Worm (Caenorhabditis elegans) whole organism, L1 larva: Measurements from ENCODE around the gene W10C6.2.

Source experiments
- C34B4.2 ChIP-seq: sonication (generic microtip); optimal IDR thresholded peaks from 2 replicates; lab custom pipeline; 2017; ENCODE audit warnings: mild to moderate bottlenecking, missing genetic modification characterization, missing compliant biosample characterization
- ama-1 ChIP-seq: fragments of 150-350 bp; optimal IDR thresholded peaks from 2 replicates; lab custom pipeline; 2014
- ceh-90 ChIP-seq: sonication (generic microtip); optimal IDR thresholded peaks from 2 replicates; lab custom pipeline; 2016; ENCODE audit warnings: missing genetic modification characterization, missing compliant biosample characterization
- ces-1 ChIP-seq: fragments of 150-350 bp; optimal IDR thresholded peaks from 2 replicates; lab custom pipeline; 2014; ENCODE audit warnings: missing biosample characterization, missing genetic modification reagents, missing genetic modification characterization
- dpl-1 ChIP-seq, 3 experiments: fragments of 150-350 bp in 2 of 3; sonication (generic microtip) in 1 of 3; optimal IDR thresholded peaks; 2 replicates each; lab custom pipeline; 2014 to 2017; ENCODE audit warnings: missing biosample characterization in 3 of 3, missing genetic modification characterization in 3 of 3, missing genetic modification reagents in 3 of 3
- efl-1 ChIP-seq, 4 experiments: fragments of 150-350 bp; optimal IDR thresholded peaks in 3 of 4; peaks in 1 of 4; 1 replicate in 1 of 4; 2 replicates in 3 of 4; lab custom pipeline; 2014; ENCODE audit warnings: missing biosample characterization in 2 of 4, missing genetic modification characterization in 2 of 4, missing genetic modification reagents in 2 of 4
- egl-13 ChIP-seq: sonication (generic microtip); optimal IDR thresholded peaks from 2 replicates; lab custom pipeline; 2016; ENCODE audit warnings: missing genotype, missing genetic modification reagents, missing genetic modification characterization, missing compliant biosample characterization
- egl-27 ChIP-seq, 2 experiments: fragments of 150-350 bp in 1 of 2; sonication (generic microtip); optimal IDR thresholded peaks; 3 replicates each; lab custom pipeline; 2017 to 2018; ENCODE audit warnings: missing biosample characterization in 2 of 2, missing genetic modification characterization in 2 of 2, missing genetic modification reagents in 2 of 2
- elt-2 ChIP-seq: sonication (generic microtip); optimal IDR thresholded peaks from 2 replicates; lab custom pipeline; 2016; ENCODE audit warnings: missing genetic modification characterization, mild to moderate bottlenecking, inconsistent platforms, missing compliant biosample characterization, missing genetic modification reagents
- elt-3 ChIP-seq, 6 experiments: fragments of 150-350 bp in 1 of 6; sonication (generic microtip); optimal IDR thresholded peaks; 2 replicates each; lab custom pipeline; 2017 to 2018; ENCODE audit warnings: missing biosample characterization in 6 of 6, missing genetic modification characterization in 6 of 6, inconsistent platforms in 1 of 6
- fos-1 ChIP-seq: fragments of 150-350 bp; optimal IDR thresholded peaks from 2 replicates; lab custom pipeline; 2014; ENCODE audit warnings: missing biosample characterization, missing genetic modification characterization
- lin-14 ChIP-seq: fragments of 200-800 bp; sonication (Bioruptor generic); optimal IDR thresholded peaks from 2 replicates; lab custom pipeline; 2018; ENCODE audit warnings: mild to moderate bottlenecking, missing genetic modification characterization, moderate library complexity, missing compliant biosample characterization
- lin-15B ChIP-seq: fragments of 150-350 bp; sonication (generic microtip); optimal IDR thresholded peaks from 3 replicates; lab custom pipeline; 2014; ENCODE audit warnings: missing biosample characterization, missing genetic modification characterization
- lin-35 ChIP-seq, 2 experiments: fragments of 150-350 bp; optimal IDR thresholded peaks; 2 replicates each; lab custom pipeline; 2014; ENCODE audit warnings: missing biosample characterization in 2 of 2, missing genetic modification characterization in 2 of 2, missing genetic modification reagents in 2 of 2
- lin-39 ChIP-seq: fragments of 150-350 bp; optimal IDR thresholded peaks from 2 replicates; lab custom pipeline; 2014; ENCODE audit warnings: missing biosample characterization, missing genetic modification reagents, missing genetic modification characterization
- lir-3 ChIP-seq: sonication (generic microtip); optimal IDR thresholded peaks from 2 replicates; lab custom pipeline; 2016; ENCODE audit warnings: mild to moderate bottlenecking, missing genetic modification characterization, moderate library complexity, missing compliant biosample characterization; ENCODE audit not compliant: poor library complexity
- lsy-2 ChIP-seq, 2 experiments: fragments of 150-350 bp; optimal IDR thresholded peaks; 2 replicates each; lab custom pipeline; 2014; ENCODE audit warnings: missing biosample characterization in 2 of 2, missing genetic modification characterization in 2 of 2
- mdl-1 ChIP-seq, 2 experiments: fragments of 150-350 bp; optimal IDR thresholded peaks; 2 replicates each; lab custom pipeline; 2014 to 2017; ENCODE audit warnings: missing biosample characterization in 2 of 2, missing genetic modification characterization in 2 of 2, inconsistent platforms in 1 of 2
- nhr-12 ChIP-seq: sonication (generic microtip); optimal IDR thresholded peaks from 2 replicates; lab custom pipeline; 2017; ENCODE audit warnings: missing biosample characterization, missing genetic modification characterization
- nhr-19 ChIP-seq: fragments of 200-800 bp; sonication (Bioruptor generic); conservative IDR thresholded peaks from 2 replicates; pipeline ENCODE4 v1.3.6; 2022; ENCODE audit warnings: missing genetic modification characterization, missing compliant biosample characterization
- nhr-20 ChIP-seq: sonication (generic microtip); optimal IDR thresholded peaks from 2 replicates; lab custom pipeline; 2016; ENCODE audit warnings: mild to moderate bottlenecking, missing genetic modification characterization, missing compliant biosample characterization
- nhr-28 ChIP-seq: fragments of 150-350 bp; optimal IDR thresholded peaks from 2 replicates; lab custom pipeline; 2014; ENCODE audit warnings: missing biosample characterization, missing genetic modification characterization
- nhr-71 ChIP-seq: sonication (generic microtip); optimal IDR thresholded peaks from 2 replicates; lab custom pipeline; 2016; ENCODE audit warnings: mild to moderate bottlenecking, missing genetic modification characterization, moderate library complexity, missing compliant biosample characterization
- nhr-85 ChIP-seq: sonication (generic microtip); peaks from one replicate; lab custom pipeline; 2016; ENCODE audit warnings: missing genetic modification characterization, inconsistent platforms, missing compliant biosample characterization
- nhr-90 ChIP-seq: sonication (generic microtip); optimal IDR thresholded peaks from 2 replicates; lab custom pipeline; 2016; ENCODE audit warnings: mild to moderate bottlenecking, missing genetic modification characterization, missing compliant biosample characterization; ENCODE audit not compliant: poor library complexity
- pqm-1 ChIP-seq: sonication (generic microtip); optimal IDR thresholded peaks from 3 replicates; lab custom pipeline; 2017; ENCODE audit warnings: missing biosample characterization, missing genetic modification characterization
- rnt-1 ChIP-seq: sonication (generic microtip); optimal IDR thresholded peaks from 2 replicates; lab custom pipeline; 2016; ENCODE audit warnings: mild to moderate bottlenecking, missing genetic modification characterization, moderate library complexity, missing compliant biosample characterization
- snpc-4 ChIP-seq: fragments of 150-350 bp; optimal IDR thresholded peaks from 2 replicates; lab custom pipeline; 2014; ENCODE audit warnings: missing biosample characterization, missing genetic modification characterization
- snu-23 ChIP-seq: sonication (generic microtip); optimal IDR thresholded peaks from 2 replicates; lab custom pipeline; 2016; ENCODE audit warnings: missing genetic modification characterization, missing compliant biosample characterization
- sup-37 ChIP-seq: fragments of 200-800 bp; sonication (Bioruptor generic); optimal IDR thresholded peaks from 2 replicates; lab custom pipeline; 2018; ENCODE audit warnings: mild to moderate bottlenecking, missing genetic modification characterization, missing compliant biosample characterization
- swsn-7 ChIP-seq: sonication (generic microtip); optimal IDR thresholded peaks from 2 replicates; lab custom pipeline; 2016; ENCODE audit warnings: missing genetic modification characterization, missing compliant biosample characterization
- tlp-1 ChIP-seq: fragments of 150-350 bp; optimal IDR thresholded peaks from 2 replicates; lab custom pipeline; 2014; ENCODE audit warnings: missing biosample characterization, missing genetic modification characterization
- unc-130 ChIP-seq: fragments of 150-350 bp; optimal IDR thresholded peaks from 2 replicates; lab custom pipeline; 2017; ENCODE audit warnings: missing biosample characterization, missing genetic modification characterization, inconsistent platforms
- unc-62 ChIP-seq: fragments of 150-350 bp; optimal IDR thresholded peaks from 2 replicates; lab custom pipeline; 2014; ENCODE audit warnings: missing biosample characterization, missing genetic modification reagents, missing genetic modification characterization
- unc-86 ChIP-seq: sonication (generic microtip); optimal IDR thresholded peaks from 2 replicates; lab custom pipeline; 2016; ENCODE audit warnings: missing genetic modification characterization, missing compliant biosample characterization
- vab-15 ChIP-seq: sonication (generic microtip); optimal IDR thresholded peaks from 2 replicates; lab custom pipeline; 2017; ENCODE audit warnings: missing genotype, mild to moderate bottlenecking, missing genetic modification characterization, missing compliant biosample characterization
- zag-1 ChIP-seq: fragments of 150-350 bp; optimal IDR thresholded peaks from 2 replicates; lab custom pipeline; 2014; ENCODE audit warnings: missing biosample characterization, missing genetic modification characterization
- ztf-11 ChIP-seq, 2 experiments: sonication (generic microtip); optimal IDR thresholded peaks; 2 replicates each; lab custom pipeline; 2016 to 2017; ENCODE audit warnings: missing genetic modification characterization in 2 of 2, missing biosample characterization in 1 of 2, missing compliant biosample characterization in 1 of 2

W10C6.2 gene

DNA sequence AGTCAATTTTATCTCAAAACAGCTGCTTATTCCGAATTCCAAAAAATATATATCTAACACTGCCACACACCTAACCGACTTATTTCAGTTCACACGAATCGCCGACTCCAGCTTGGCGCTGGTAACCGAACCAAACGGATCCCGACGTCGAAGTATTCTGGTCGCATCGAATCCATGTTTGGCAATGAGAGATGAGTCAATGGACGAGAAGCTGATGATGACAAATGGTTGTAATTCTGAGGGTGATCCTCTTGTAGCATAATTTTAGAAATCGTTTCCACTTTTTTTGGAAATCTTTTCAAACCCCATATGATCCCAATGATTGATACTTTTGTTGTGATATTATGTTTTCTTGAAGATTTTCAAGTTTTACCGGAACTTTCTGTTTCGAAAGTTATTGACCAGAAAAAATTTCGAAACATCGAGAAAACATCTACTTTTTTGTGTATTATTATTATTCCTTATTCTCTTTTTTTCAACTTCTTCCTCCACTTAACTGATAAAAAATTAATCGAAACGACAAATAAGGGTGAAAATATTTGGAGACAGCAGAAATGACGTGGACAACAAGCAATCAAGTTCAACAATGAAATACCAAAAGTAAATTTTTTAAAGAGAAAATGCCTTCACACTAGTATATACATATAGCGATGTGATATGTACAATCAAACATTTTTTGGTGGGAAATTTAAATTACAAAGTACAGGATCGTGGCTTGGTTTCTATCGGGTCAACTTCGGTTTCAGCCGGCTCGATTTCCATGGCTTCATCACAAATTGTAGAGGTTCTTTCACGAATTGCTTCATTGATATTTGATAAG lies 28.4 kb upstream of the W10C6.2 start (continued):
- TF ChIP-seq unc-130 (tag; lab: Kevin White, UChicago) = no peak
- TF ChIP-seq, all 84 proteins: peak for 10

ce11 chrII:11142571-11142970 lies 20.9 kb upstream of the W10C6.2 start, which contains the start of gene arrd-6:
arrd-6 (plus strand) TSS chrII:11142739.
- no peak for TF ChIP-seq nhr-20 (tag; lab: Kevin White, UChicago)
- TF ChIP-seq fos-1 = no peak
- TF ChIP-seq lin-14 (GFP tag; lab: Kevin White, UChicago) = peak; percentile 64
- no peak for TF ChIP-seq swsn-7 (tag; lab: Kevin White, UChicago)
- no peak for TF ChIP-seq sup-37 (GFP tag; lab: Kevin White, UChicago)

DNA sequence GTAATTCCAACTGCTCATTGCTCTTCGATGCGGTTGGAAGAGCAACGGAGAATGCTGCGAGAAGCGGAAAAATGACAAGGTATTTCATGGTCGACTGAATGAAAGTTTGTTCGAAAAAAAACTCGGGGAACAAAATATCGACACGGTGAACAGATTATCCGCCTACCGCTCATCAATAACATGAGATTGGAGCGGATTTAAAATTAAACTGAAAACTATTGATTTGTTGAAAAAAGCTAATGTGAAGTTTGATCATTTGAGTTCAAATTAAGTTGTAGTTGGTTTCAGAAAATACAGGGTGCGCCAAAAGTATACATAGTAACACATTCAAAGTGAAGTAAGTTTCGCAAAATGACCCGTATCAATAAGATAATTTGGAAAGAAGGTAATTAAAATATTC lies 18.4 kb upstream of the W10C6.2 start, which contains the start of gene F40F8.4:
Gene F40F8.4 (minus strand): TSS at position 101 of the 400 bp plus-strand sequence.
- TF ChIP-seq nhr-12 (no peak), ceh-90 (tag; lab: Kevin White, UChicago) (no peak), efl-1 (optimal IDR thresholded peaks at IDR 0.05; lab: Kevin White, UChicago) (no peak), efl-1 (GFP tag; optimal IDR thresholded peaks at IDR 0.05 in 1 of 2; lab: Kevin White, UChicago) (no peak), C34B4.2 (no peak), unc-62 (GFP tag; lab: Kevin White, UChicago) (no peak), mdl-1 (tag; optimal IDR thresholded peaks at IDR 0.05; lab: Kevin White, UChicago) (no peak), egl-27 (tag; optimal IDR thresholded peaks at IDR 0.05; lab: Kevin White, UChicago) (no peak), lsy-2 (tag; optimal IDR thresholded peaks at IDR 0.05; lab: Kevin White, UChicago) (no peak), rnt-1 (no peak)

ce11 chrII:11135773-11136172 lies 14.1 kb upstream of the W10C6.2 start:
- TF ChIP-seq rnt-1 (peak; percentile 66), ces-1 (GFP tag; lab: Kevin White, UChicago) (no peak), lsy-2 (tag; optimal IDR thresholded peaks at IDR 0.05; lab: Kevin White, UChicago) (peak; percentile 31 to 57), nhr-71 (tag; lab: Kevin White, UChicago) (peak; percentile 67), elt-2 (tag; lab: Kevin White, UChicago) (peak; percentile 4), nhr-90 (tag; lab: Kevin White, UChicago) (no peak), egl-27 (tag; optimal IDR thresholded peaks at IDR 0.05; lab: Kevin White, UChicago) (no peak), snu-23 (GFP tag; lab: Kevin White, UChicago) (peak; percentile 11), vab-15 (tag; lab: Kevin White, UChicago) (peak; percentile 22), lin-15B (tag; lab: Kevin White, UChicago) (no peak), lin-14 (GFP tag; lab: Kevin White, UChicago) (peak; percentile 74), lin-35 (GFP tag; optimal IDR thresholded peaks at IDR 0.05; lab: Kevin White, UChicago) (peak in 1 of 2 experiments; percentile 13), nhr-19 (0 out of 2 replicates have a peak, but pooled peaks have one; percentile 24), lin-39 (peak; percentile 39), efl-1 (optimal IDR thresholded peaks at IDR 0.05; lab: Kevin White, UChicago) (peak in 1 of 2 experiments; percentile 4), efl-1 (GFP tag; optimal IDR thresholded peaks at IDR 0.05 in 1 of 2; lab: Kevin White, UChicago) (peak in 1 of 2 experiments; percentile 85), pqm-1 (tag; lab: Kevin White, UChicago) (no peak), dpl-1 (GFP tag; optimal IDR thresholded peaks at IDR 0.05; lab: Kevin White, UChicago) (no peak)

DNA sequence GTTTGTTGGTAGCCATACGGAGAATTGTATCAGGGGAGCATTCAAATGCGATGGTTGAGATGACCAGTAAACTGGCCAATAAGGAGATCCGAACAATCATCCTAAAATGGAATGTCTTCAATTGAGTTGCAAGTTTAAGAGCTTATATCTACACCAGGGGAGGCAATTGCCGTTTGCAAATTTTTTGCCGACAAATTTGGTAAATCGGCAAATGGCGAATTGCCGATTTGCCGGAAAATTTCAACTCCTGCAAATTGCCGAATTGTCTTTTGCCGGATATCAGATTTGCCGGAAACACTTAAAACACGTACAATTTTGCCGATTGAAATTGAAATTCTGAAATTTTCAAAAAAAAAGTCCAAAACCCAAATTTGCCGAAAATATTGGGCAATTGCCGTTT lies 13.1 kb upstream of the W10C6.2 start, which contains the start of gene F40F8.5:
Gene F40F8.5 (minus strand): TSS at position 101 of the 400 bp plus-strand sequence.
- TF ChIP-seq nhr-28 (tag; lab: Kevin White, UChicago) = no peak
- no peak for TF ChIP-seq unc-62 (GFP tag; lab: Kevin White, UChicago)
- TF ChIP-seq nhr-85 (tag; lab: Kevin White, UChicago) = no peak
- no peak for TF ChIP-seq lsy-2 (tag; optimal IDR thresholded peaks at IDR 0.05; lab: Kevin White, UChicago)
- no peak for TF ChIP-seq zag-1 (tag; lab: Kevin White, UChicago)
- TF ChIP-seq ama-1 (lab: Kevin White, UChicago) = no peak
- no peak for TF ChIP-seq ztf-11 (tag; optimal IDR thresholded peaks at IDR 0.05; lab: Kevin White, UChicago)
- TF ChIP-seq snpc-4 (tag; lab: Kevin White, UChicago) = no peak
- TF ChIP-seq unc-86 = no peak
- no peak for TF ChIP-seq elt-3 (tag; optimal IDR thresholded peaks at IDR 0.05; lab: Kevin White, UChicago)
- TF ChIP-seq egl-13 = no peak
- TF ChIP-seq lir-3 (tag; lab: Kevin White, UChicago) = no peak
- TF ChIP-seq tlp-1 = no peak
- TF ChIP-seq swsn-7 (tag; lab: Kevin White, UChicago) = no peak
- TF ChIP-seq ceh-90 (tag; lab: Kevin White, UChicago) = no peak
